Fruit fly (Drosophila melanogaster) whole organism, embryonic: ENCODE measurements around the gene CG9586.

ENCODE experiments used
- Awh ChIP-seq: fragments of 200-800 bp; sonication (Bioruptor generic); IDR thresholded peaks from 2 replicates; pipeline ENCODE4, ENCODE4 v1.3.6; 2022; ENCODE audit warnings: missing biosample characterization, missing genetic modification characterization
- CG10654 ChIP-seq: fragments of 200-800 bp; sonication (Bioruptor generic); optimal IDR thresholded peaks from 2 replicates; lab custom pipeline; 2016; ENCODE audit warnings: missing biosample characterization, missing genetic modification characterization
- CG11093 ChIP-seq: fragments of 200-800 bp; sonication (Bioruptor generic); IDR thresholded peaks from 3 replicates; pipeline ENCODE4 v1.3.6; 2022; ENCODE audit warnings: missing biosample characterization, missing genetic modification characterization
- CG11456 ChIP-seq: fragments of 200-800 bp; sonication (Bioruptor generic); IDR thresholded peaks from 3 replicates; pipeline ENCODE4 v1.3.6; 2022; ENCODE audit warnings: missing biosample characterization, missing genetic modification characterization
- CG11504 ChIP-seq: fragments of 200-800 bp; sonication (Bioruptor generic); optimal IDR thresholded peaks from 3 replicates; lab custom pipeline; 2019; ENCODE audit warnings: missing biosample characterization, mild to moderate bottlenecking, missing genetic modification characterization, moderate library complexity
- CG12071 ChIP-seq: fragments of 200-800 bp; sonication (Bioruptor generic); optimal IDR thresholded peaks from 3 replicates; lab custom pipeline; 2018; ENCODE audit warnings: missing biosample characterization, mild to moderate bottlenecking, missing genetic modification characterization
- CG12942 ChIP-seq: fragments of 200-800 bp; sonication (Bioruptor generic); optimal IDR thresholded peaks from 3 replicates; lab custom pipeline; 2016; ENCODE audit warnings: missing biosample characterization, missing genetic modification characterization
- CG14441 ChIP-seq: fragments of 200-800 bp; sonication (Bioruptor generic); IDR thresholded peaks from 2 replicates; pipeline ENCODE4 v1.3.6; 2022; ENCODE audit warnings: missing biosample characterization, missing genetic modification characterization
- CG15011 ChIP-seq: fragments of 200-800 bp; sonication (Bioruptor generic); optimal IDR thresholded peaks from 3 replicates; lab custom pipeline; 2018; ENCODE audit warnings: missing biosample characterization, mild to moderate bottlenecking, missing genetic modification characterization
- CG2120 ChIP-seq: fragments of 200-800 bp; sonication (Bioruptor generic); optimal IDR thresholded peaks from 3 replicates; lab custom pipeline; 2016; ENCODE audit warnings: missing biosample characterization, missing genetic modification characterization
- CG3065 ChIP-seq: fragments of 200-800 bp; sonication (Bioruptor generic); optimal IDR thresholded peaks from 2 replicates; lab custom pipeline; 2016; ENCODE audit warnings: missing biosample characterization, missing genetic modification characterization
- CG34224 ChIP-seq: fragments of 200-800 bp; sonication (Bioruptor generic); IDR thresholded peaks from 3 replicates; pipeline ENCODE4 v1.3.6; 2022; ENCODE audit warnings: missing biosample characterization, missing genetic modification characterization; ENCODE audit not compliant: partially characterized antibody
- CG5180 ChIP-seq: fragments of 200-800 bp; sonication (Bioruptor generic); optimal IDR thresholded peaks from 3 replicates; lab custom pipeline; 2017; ENCODE audit warnings: missing biosample characterization, missing genetic modification characterization, mild to moderate bottlenecking, moderate library complexity, missing genetic modification reagents
- CG6175 ChIP-seq: fragments of 200-800 bp; sonication (Bioruptor generic); IDR thresholded peaks from 3 replicates; pipeline ENCODE4 v1.3.6; 2022; ENCODE audit warnings: missing biosample characterization, missing genetic modification characterization
- CG7928 ChIP-seq: fragments of 200-800 bp; sonication (Bioruptor generic); optimal IDR thresholded peaks from 2 replicates; lab custom pipeline; 2017; ENCODE audit warnings: missing biosample characterization, mild to moderate bottlenecking, missing genetic modification characterization
- CG7963 ChIP-seq: fragments of 200-800 bp; sonication (Bioruptor generic); IDR thresholded peaks from 3 replicates; pipeline ENCODE4 v1.3.6; 2022; ENCODE audit warnings: missing biosample characterization, missing genetic modification characterization; ENCODE audit not compliant: partially characterized antibody
- CG8290 ChIP-seq, 3 experiments: fragments of 200-800 bp; sonication (Bioruptor generic); optimal IDR thresholded peaks; 2 replicates each; lab custom pipeline; 2016 to 2019; ENCODE audit warnings: missing biosample characterization in 3 of 3, missing genetic modification characterization in 3 of 3, mild to moderate bottlenecking in 2 of 3, moderate library complexity in 1 of 3
- CG9437 ChIP-seq: fragments of 200-800 bp; sonication (Bioruptor generic); optimal IDR thresholded peaks from 2 replicates; lab custom pipeline; 2018; ENCODE audit warnings: missing biosample characterization, mild to moderate bottlenecking, missing genetic modification characterization
- D ChIP-seq, 2 experiments: fragments of 200-800 bp in 1 of 2; fragments of >200 bp in 1 of 2; sonication (Bioruptor generic) in 1 of 2; optimal IDR thresholded peaks; 2 replicates in 1 of 2; 3 replicates in 1 of 2; lab custom pipeline; 2017; ENCODE audit warnings: mild to moderate bottlenecking in 1 of 2, missing biosample characterization in 1 of 2, missing genetic modification characterization in 1 of 2, missing genetic modification reagents in 1 of 2
- Dip2 ChIP-seq: fragments of 200-800 bp; sonication (Bioruptor generic); IDR thresholded peaks from 2 replicates; pipeline ENCODE4 v1.3.6; 2022; ENCODE audit warnings: missing biosample characterization, missing genetic modification characterization
- E2f2 ChIP-seq: fragments of 200-800 bp; sonication (Bioruptor generic); IDR thresholded peaks from 2 replicates; pipeline ENCODE4 v1.3.6; 2022; ENCODE audit warnings: missing biosample characterization, missing genetic modification characterization
- Mad ChIP-seq: fragments of 200-800 bp; sonication (Bioruptor generic); optimal IDR thresholded peaks from 2 replicates; lab custom pipeline; 2016; ENCODE audit warnings: missing biosample characterization, missing genetic modification characterization
- Nf-YA ChIP-seq: fragments of 200-800 bp; sonication (Bioruptor generic); IDR thresholded peaks from 2 replicates; pipeline ENCODE4 v1.3.6; 2022; ENCODE audit warnings: missing biosample characterization, missing genetic modification characterization
- Nf-YB ChIP-seq: fragments of 200-800 bp; sonication (Bioruptor generic); optimal IDR thresholded peaks from 3 replicates; lab custom pipeline; 2019; ENCODE audit warnings: missing biosample characterization, mild to moderate bottlenecking, missing genetic modification characterization, moderate library complexity
- Sin3A ChIP-seq: fragments of >200 bp; optimal IDR thresholded peaks from 2 replicates; lab custom pipeline; 2018
- Sox102F ChIP-seq: fragments of 200-800 bp; sonication (Bioruptor generic); optimal IDR thresholded peaks from 2 replicates; lab custom pipeline; 2018; ENCODE audit warnings: missing biosample characterization, mild to moderate bottlenecking, missing genetic modification characterization, moderate library complexity
- Spps ChIP-seq: fragments of 200-800 bp; sonication (Bioruptor generic); optimal IDR thresholded peaks from 2 replicates; lab custom pipeline; 2018; ENCODE audit warnings: missing biosample characterization, mild to moderate bottlenecking, missing genetic modification characterization
- bowl ChIP-seq: fragments of 200-800 bp; sonication (Bioruptor generic); IDR thresholded peaks from 2 replicates; pipeline ENCODE4 v1.3.6; 2022; ENCODE audit warnings: missing biosample characterization, missing genetic modification characterization
- btn ChIP-seq: fragments of 200-800 bp; sonication (Bioruptor generic); optimal IDR thresholded peaks from 2 replicates; lab custom pipeline; 2016; ENCODE audit warnings: missing biosample characterization, missing genetic modification characterization
- chinmo ChIP-seq: fragments of 200-800 bp; sonication (Bioruptor generic); IDR thresholded peaks from 4 replicates; pipeline ENCODE4 v1.3.6; 2022; ENCODE audit warnings: missing biosample characterization, missing genetic modification characterization; ENCODE audit not compliant: partially characterized antibody
- cwo ChIP-seq: fragments of 200-800 bp; sonication (Bioruptor generic); optimal IDR thresholded peaks from 3 replicates; lab custom pipeline; 2017; ENCODE audit warnings: missing biosample characterization, missing genetic modification characterization, mild to moderate bottlenecking, moderate library complexity, missing genetic modification reagents
- danr ChIP-seq: fragments of 200-800 bp; sonication (Bioruptor generic); IDR thresholded peaks from 2 replicates; pipeline ENCODE4 v1.3.6; 2022; ENCODE audit warnings: missing biosample characterization, missing genetic modification characterization
- dm ChIP-seq: fragments of 200-800 bp; sonication (Bioruptor generic); optimal IDR thresholded peaks from 3 replicates; lab custom pipeline; 2016; ENCODE audit warnings: missing biosample characterization, missing genetic modification characterization
- esg ChIP-seq: fragments of 200-800 bp; sonication (Bioruptor generic); conservative IDR thresholded peaks from 2 replicates; pipeline ENCODE4 v1.3.6; 2022; ENCODE audit warnings: missing biosample characterization, missing genetic modification characterization
- fru ChIP-seq: fragments of >200 bp; optimal IDR thresholded peaks from 2 replicates; lab custom pipeline; 2017
- fu2 ChIP-seq: fragments of 200-800 bp; sonication (Bioruptor generic); optimal IDR thresholded peaks from 2 replicates; lab custom pipeline; 2016; ENCODE audit warnings: missing biosample characterization, missing genetic modification characterization
- gro ChIP-seq: fragments of 200-800 bp; sonication (Bioruptor generic); optimal IDR thresholded peaks from 2 replicates; lab custom pipeline; 2016; ENCODE audit warnings: missing biosample characterization, missing genetic modification characterization
- hkb ChIP-seq, 2 experiments: fragments of 200-800 bp in 1 of 2; fragments of >200 bp in 1 of 2; sonication (Bioruptor generic) in 1 of 2; IDR thresholded peaks in 1 of 2; optimal IDR thresholded peaks in 1 of 2; 2 replicates each; pipeline versions ENCODE4 v1.3.6 to Lab custom; 2017 to 2022; ENCODE audit warnings: missing biosample characterization in 1 of 2, missing genetic modification characterization in 1 of 2
- insv ChIP-seq, 2 experiments: fragments of 200-800 bp; sonication (Bioruptor generic); optimal IDR thresholded peaks; 3 replicates each; lab custom pipeline; 2016 to 2018; ENCODE audit warnings: missing biosample characterization in 2 of 2, missing genetic modification characterization in 2 of 2
- luna ChIP-seq: fragments of 200-800 bp; sonication (Bioruptor generic); optimal IDR thresholded peaks from 2 replicates; lab custom pipeline; 2016; ENCODE audit warnings: missing biosample characterization, missing genetic modification characterization
- pan ChIP-seq, 4 experiments: fragments of >200 bp in 3 of 4; fragments of 200-800 bp in 1 of 4; sonication (Bioruptor generic) in 1 of 4; optimal IDR thresholded peaks in 3 of 4; IDR thresholded peaks in 1 of 4; 2 replicates each; pipeline versions ENCODE4 v1.3.6 to Lab custom; 2017 to 2022; ENCODE audit warnings: missing biosample characterization in 2 of 4, missing genetic modification characterization in 2 of 4, mixed read lengths in 1 of 4
- sc ChIP-seq, 3 experiments: fragments of >200 bp in 2 of 3; fragments of 200-800 bp in 1 of 3; sonication (Bioruptor generic) in 1 of 3; optimal IDR thresholded peaks; 2 replicates in 2 of 3; 3 replicates in 1 of 3; lab custom pipeline; 2017; ENCODE audit warnings: mild to moderate bottlenecking in 1 of 3, missing biosample characterization in 1 of 3, missing genetic modification characterization in 1 of 3, missing genetic modification reagents in 1 of 3
- tgo ChIP-seq: fragments of 200-800 bp; sonication (Bioruptor generic); IDR thresholded peaks from 3 replicates; pipeline ENCODE4 v1.3.6; 2022; ENCODE audit warnings: missing biosample characterization, missing genetic modification characterization
- tin ChIP-seq: fragments of 200-800 bp; sonication (Bioruptor generic); optimal IDR thresholded peaks from 3 replicates; lab custom pipeline; 2016; ENCODE audit warnings: missing biosample characterization, missing genetic modification characterization
- z ChIP-seq: fragments of 200-800 bp; sonication (Bioruptor generic); IDR thresholded peaks from 3 replicates; pipeline ENCODE4 v1.3.6; 2022; ENCODE audit warnings: missing biosample characterization, missing genetic modification characterization
- zen ChIP-seq: fragments of 200-800 bp; sonication (Bioruptor generic); optimal IDR thresholded peaks from 3 replicates; lab custom pipeline; 2018; ENCODE audit warnings: missing biosample characterization, mild to moderate bottlenecking, missing genetic modification characterization, moderate library complexity
- zf30C ChIP-seq: fragments of 200-800 bp; sonication (Bioruptor generic); optimal IDR thresholded peaks from 3 replicates; lab custom pipeline; 2018; ENCODE audit warnings: missing biosample characterization, mild to moderate bottlenecking, missing genetic modification characterization

The CG9586 gene

dm6 chr2L:9166399-9166980 lies at the start of gene CG9586, which contains the start of gene tai (continued):
- TF ChIP-seq Spps (tag; lab: Kevin White, UChicago) (peak; percentile 79), CG5180 (GFP tag; lab: Kevin White, UChicago) (peak; percentile 55), CG6175 (GFP tag; lab: Robert Waterston, UW) (peak; percentile 54; the same call in 2 of the 3 replicates), Mad (GFP tag; lab: Kevin White, UChicago) (peak; percentile 63), CG2120 (peak; percentile 79), tgo (GFP tag; lab: Robert Waterston, UW) (peak; percentile 86), luna (GFP tag; lab: Kevin White, UChicago) (no peak), sc (optimal IDR thresholded peaks at IDR 0.05; lab: Kevin White, UChicago) (no peak), sc (GFP tag; optimal IDR thresholded peaks at IDR 0.05; lab: Kevin White, UChicago) (peak; percentile 73), fu2 (no peak), pan (optimal IDR thresholded peaks at IDR 0.05; lab: Kevin White, UChicago) (no peak), pan (GFP tag; optimal IDR thresholded peaks at IDR 0.05 in 1 of 2, IDR thresholded peaks at IDR 0.05 in 1 of 2) (peak in 1 of 2 experiments; percentile 88), zen (tag; lab: Kevin White, UChicago) (peak; percentile 86), btn (GFP tag; lab: Kevin White, UChicago) (no peak), CG8290 (GFP tag; optimal IDR thresholded peaks at IDR 0.05; lab: Kevin White, UChicago) (peak; percentile 58), CG8290 (tag; optimal IDR thresholded peaks at IDR 0.05; lab: Kevin White, UChicago) (peak; percentile 65), Nf-YA (GFP tag; lab: Robert Waterston, UW) (no peak), CG7928 (GFP tag; lab: Kevin White, UChicago) (peak; percentile 65), CG3065 (GFP tag; lab: Kevin White, UChicago) (peak; percentile 61), gro (GFP tag; lab: Kevin White, UChicago) (no peak), esg (peak; percentile 64), CG11504 (peak; percentile 62), z (no peak), danr (0 out of 2 replicates have a peak, but pooled peaks have one; percentile 8), CG34224 (GFP tag; lab: Robert Waterston, UW) (peak; percentile 50; the same call in 2 of the 3 replicates), CG15011 (GFP tag; lab: Kevin White, UChicago) (peak; percentile 73), zf30C (GFP tag; lab: Kevin White, UChicago) (no peak), Dip2 (GFP tag; lab: Robert Waterston, UW) (no peak), CG12942 (GFP tag; lab: Kevin White, UChicago) (peak; percentile 86), cwo (GFP tag; lab: Kevin White, UChicago) (peak; percentile 71), CG10654 (peak; percentile 79), hkb (optimal IDR thresholded peaks at IDR 0.05; lab: Kevin White, UChicago) (peak; percentile 35), hkb (GFP tag; IDR thresholded peaks at IDR 0.05; lab: Robert Waterston, UW) (peak; percentile 76), bowl (GFP tag; lab: Robert Waterston, UW) (peak; percentile 73; the same call in 1 of the 2 replicates), CG12071 (GFP tag; lab: Kevin White, UChicago) (no peak), CG14441 (peak; percentile 79), CG9437 (GFP tag; lab: Kevin White, UChicago) (peak; percentile 38), tin (GFP tag; lab: Kevin White, UChicago) (peak; percentile 85), CG7963 (GFP tag; lab: Robert Waterston, UW) (no peak), Awh (peak; percentile 65; the same call in 1 of the 2 replicates), E2f2 (peak; percentile 72), CG11093 (GFP tag; lab: Robert Waterston, UW) (0 out of 3 replicates have a peak, but pooled peaks have one; percentile 39), Sin3A (peak; percentile 17), Nf-YB (GFP tag; lab: Kevin White, UChicago) (peak; percentile 72), insv (GFP tag; optimal IDR thresholded peaks at IDR 0.05; lab: Kevin White, UChicago) (peak in 1 of 2 experiments; percentile 65), dm (GFP tag; lab: Kevin White, UChicago) (peak; percentile 1), D (optimal IDR thresholded peaks at IDR 0.05; lab: Kevin White, UChicago) (no peak), D (GFP tag; optimal IDR thresholded peaks at IDR 0.05; lab: Kevin White, UChicago) (peak; percentile 78), Sox102F (GFP tag; lab: Kevin White, UChicago) (peak; percentile 81), fru (lab: Kevin White, UChicago) (no peak), CG11456 (GFP tag; lab: Robert Waterston, UW) (no peak), chinmo (GFP tag; lab: Robert Waterston, UW) (no peak)
